Worm (Caenorhabditis elegans): ENCODE results near the gene plr-1.
A peak's percentile ranks its signal among the peaks of the same experiment; 100 is the strongest.

The plr-1 gene

ce11 chrIII:11459802-11460201, 3.1 kb downstream of the plr-1 start (continued):
- TF ChIP-seq saeg-2 (GFP tag; IDR thresholded peaks at IDR 0.05) (no peak), hlh-11 (tag; optimal IDR thresholded peaks at IDR 0.05) (no peak), unc-130 (GFP tag; optimal IDR thresholded peaks at IDR 0.05) (no peak), daf-16 (GFP tag; optimal IDR thresholded peaks at IDR 0.05) (no peak), daf-16 (tag; optimal IDR thresholded peaks at IDR 0.05) (no peak)

- TF ChIP-seq nhr-237 (tag; optimal IDR thresholded peaks at IDR 0.05) (no peak), aha-1 (tag) (peak; percentile 92)
These were observed 5.7 kb downstream of the plr-1 start for ce11 chrIII:11462332-11462731.

- TF ChIP-seq snpc-1.2 (GFP tag; IDR thresholded peaks at IDR 0.05) = no peak
- no peak for TF ChIP-seq daf-16 (GFP tag; optimal IDR thresholded peaks at IDR 0.05)
- peak; percentile 39 for TF ChIP-seq daf-16 (tag; optimal IDR thresholded peaks at IDR 0.05)
- TF ChIP-seq mdl-1 (tag; optimal IDR thresholded peaks at IDR 0.05) = peak in 1 of 2 experiments; percentile 41
- TF ChIP-seq ceh-44 (GFP tag; IDR thresholded peaks at IDR 0.05) = no peak
- no peak for TF ChIP-seq nhr-76 (tag; optimal IDR thresholded peaks at IDR 0.05)
- peak; percentile 97 for TF ChIP-seq lin-13 (GFP tag; optimal IDR thresholded peaks at IDR 0.05)
- TF ChIP-seq pha-4 (GFP tag; IDR thresholded peaks at IDR 0.05) = peak; percentile 62
- no peak for TF ChIP-seq pha-4 (tag; optimal IDR thresholded peaks at IDR 0.05)
- TF ChIP-seq F37D6.2 (tag; optimal IDR thresholded peaks at IDR 0.05) = no peak
- peak; percentile 85 for TF ChIP-seq dve-1 (tag; optimal IDR thresholded peaks at IDR 0.05; ENCODE audit: insufficient read depth)
- peak; percentile 20 for TF ChIP-seq rbr-2 (tag; optimal IDR thresholded peaks at IDR 0.05)
- no peak for TF ChIP-seq aha-1 (tag)
- TF ChIP-seq nhr-102 (tag; optimal IDR thresholded peaks at IDR 0.05) = peak; percentile 71
- peak; percentile 65 for TF ChIP-seq nhr-77 (tag; optimal IDR thresholded peaks at IDR 0.05)
- TF ChIP-seq Y75B8A.6 (GFP tag; IDR thresholded peaks at IDR 0.05) = 0 out of 2 replicates have a peak, but pooled peaks have one; percentile 5
- peak; percentile 32 for TF ChIP-seq pqm-1 (tag; optimal IDR thresholded peaks at IDR 0.05)
- peak; percentile 8 to 70; a peak in 2 of 4 replicates for TF ChIP-seq madf-5 (GFP tag; IDR thresholded peaks at IDR 0.05)
- 0 out of 2 replicates have a peak, but pooled peaks have one; percentile 45 for TF ChIP-seq D1046.2 (GFP tag; IDR thresholded peaks at IDR 0.05)
- TF ChIP-seq fos-1 (tag; optimal IDR thresholded peaks at IDR 0.05) = no peak
- TF ChIP-seq T26A8.4 (GFP tag; IDR thresholded peaks at IDR 0.05) = peak; percentile 65
- TF ChIP-seq hmg-1.1 (GFP tag; IDR thresholded peaks at IDR 0.05) = peak; percentile 68; the same call in 1 of the 2 replicates
- peak in 1 of 2 experiments; percentile 25 for TF ChIP-seq hif-1 (tag; optimal IDR thresholded peaks at IDR 0.05)
- peak; percentile 20; the same call in 1 of the 2 replicates for TF ChIP-seq arid-1 (GFP tag; conservative IDR thresholded peaks at IDR 0.05)
- TF ChIP-seq egl-43 (GFP tag; IDR thresholded peaks at IDR 0.05) = peak; percentile 63; the same call in 1 of the 2 replicates
- TF ChIP-seq lsy-2 (tag; optimal IDR thresholded peaks at IDR 0.05) = peak; percentile 5 to 50
- TF ChIP-seq skn-1 (tag; optimal IDR thresholded peaks at IDR 0.05) = no peak
- TF ChIP-seq lin-38 (GFP tag; IDR thresholded peaks at IDR 0.05) = peak; percentile 60
- TF ChIP-seq aly-2 (tag; optimal IDR thresholded peaks at IDR 0.05) = no peak
- no peak for TF ChIP-seq fkh-10 (GFP tag; optimal IDR thresholded peaks at IDR 0.05)
- peak; percentile 62 for TF ChIP-seq vab-7 (GFP tag; IDR thresholded peaks at IDR 0.05)
- TF ChIP-seq nhr-42 (GFP tag; IDR thresholded peaks at IDR 0.05) = peak; percentile 60; the same call in 1 of the 2 replicates
- TF ChIP-seq nhr-111 (GFP tag; optimal IDR thresholded peaks at IDR 0.05) = peak; percentile 11
- peak; percentile 21 for TF ChIP-seq lin-15B (tag; optimal IDR thresholded peaks at IDR 0.05)
- peak; percentile 43 for TF ChIP-seq nhr-28 (tag; optimal IDR thresholded peaks at IDR 0.05)
- no peak for TF ChIP-seq F26F4.8 (GFP tag; conservative IDR thresholded peaks at IDR 0.05)
- TF ChIP-seq ama-1 (optimal IDR thresholded peaks at IDR 0.05) = peak; percentile 3
- TF ChIP-seq F10B5.3 (tag; optimal IDR thresholded peaks at IDR 0.05) = no peak
- peak; percentile 78 for TF ChIP-seq spr-1 (tag; optimal IDR thresholded peaks at IDR 0.05)
- peak; percentile 53 for TF ChIP-seq nhr-25 (tag; optimal IDR thresholded peaks at IDR 0.05; ENCODE audit: borderline replicate concordance, insufficient read depth)
- no peak for TF ChIP-seq daf-19 (GFP tag; conservative IDR thresholded peaks at IDR 0.05)
- peak; percentile 85 for TF ChIP-seq mep-1 (tag; optimal IDR thresholded peaks at IDR 0.05)
- peak; percentile 64 for TF ChIP-seq php-3 (GFP tag; IDR thresholded peaks at IDR 0.05)
- TF ChIP-seq snpc-4 (tag; optimal IDR thresholded peaks at IDR 0.05) = peak; percentile 88
These were observed 7.0 kb downstream of the plr-1 start for ce11 chrIII:11463726-11464125.
